Worm (Caenorhabditis elegans): ENCODE measurements around the gene rbx-1.

- TF ChIP-seq nhr-11 (tag; optimal IDR thresholded peaks at IDR 0.05) (no peak), K09A11.1 (tag; optimal IDR thresholded peaks at IDR 0.05; ENCODE audit: insufficient read depth) (no peak), ceh-6 (GFP tag; optimal IDR thresholded peaks at IDR 0.05) (no peak), fkh-10 (GFP tag; optimal IDR thresholded peaks at IDR 0.05) (no peak)
Observed at ce11 chrV:9712418-9713173, 22.3 kb upstream of the rbx-1 start.
